Worm (Caenorhabditis elegans) whole organism, midembryonic: Measurements from ENCODE around the gene anoh-1.

Experiments used
- T22C8.4 ChIP-seq: fragments of 200-800 bp; sonication (Bioruptor generic); IDR thresholded peaks from 2 replicates; pipeline ENCODE4 v1.3.6; 2022; ENCODE audit warnings: missing genetic modification characterization, missing compliant biosample characterization
- cog-1 ChIP-seq: sonication (generic microtip); optimal IDR thresholded peaks from 2 replicates; lab custom pipeline; 2016; ENCODE audit warnings: missing genetic modification characterization, missing compliant biosample characterization
- flt-1 ChIP-seq: fragments of 200-800 bp; sonication (Bioruptor generic); IDR thresholded peaks from 2 replicates; pipeline ENCODE4 v1.3.6; 2022; ENCODE audit warnings: missing genetic modification characterization, missing compliant biosample characterization
- klf-2 ChIP-seq: fragments of 200-800 bp; sonication (Bioruptor generic); conservative IDR thresholded peaks from 2 replicates; pipeline ENCODE4 v1.3.6; 2022; ENCODE audit warnings: missing genetic modification reagents, missing genetic modification characterization, missing compliant biosample characterization
- med-1 ChIP-seq: sonication (generic microtip); optimal IDR thresholded peaks from 2 replicates; lab custom pipeline; 2017; ENCODE audit warnings: missing genetic modification characterization, mild to moderate bottlenecking, missing compliant biosample characterization, antibody characterized with exemption, missing genetic modification reagents; ENCODE audit not compliant: insufficient read depth
- ref-1 ChIP-seq: fragments of 200-800 bp; sonication (Bioruptor generic); conservative IDR thresholded peaks from 2 replicates; pipeline ENCODE4 v1.3.6; 2022; ENCODE audit warnings: missing genetic modification reagents, missing genetic modification characterization, missing compliant biosample characterization
- tab-1 ChIP-seq: fragments of 200-800 bp; sonication (Bioruptor generic); IDR thresholded peaks from 2 replicates; pipeline ENCODE4 v1.3.6; 2022; ENCODE audit warnings: missing genetic modification characterization, missing compliant biosample characterization
- ztf-23 ChIP-seq: fragments of 200-800 bp; sonication (Bioruptor generic); IDR thresholded peaks from 2 replicates; pipeline ENCODE4 v1.3.6; 2022; ENCODE audit warnings: missing genetic modification reagents, missing genetic modification characterization, missing compliant biosample characterization
- ztf-29 ChIP-seq: fragments of 200-800 bp; sonication (Bioruptor generic); IDR thresholded peaks from 2 replicates; pipeline ENCODE4 v1.3.6; 2022; ENCODE audit warnings: missing genetic modification reagents, missing genetic modification characterization, missing compliant biosample characterization

- TF ChIP-seq tab-1 (GFP tag; lab: Robert Waterston, UW): no peak
- no peak for TF ChIP-seq med-1 (GFP tag; lab: Kevin White, UChicago)
- TF ChIP-seq flt-1 (GFP tag; lab: Robert Waterston, UW): no peak
- no peak for TF ChIP-seq klf-2 (GFP tag; lab: Robert Waterston, UW)
- TF ChIP-seq ref-1 (GFP tag; lab: Robert Waterston, UW): no peak
- no peak for TF ChIP-seq ztf-29 (GFP tag; lab: Robert Waterston, UW)
- no peak for TF ChIP-seq cog-1 (tag; lab: Kevin White, UChicago)
- no peak for TF ChIP-seq T22C8.4 (GFP tag; lab: Robert Waterston, UW)
- TF ChIP-seq ztf-23 (GFP tag; lab: Robert Waterston, UW): no peak
Observed at ce11 chrIII:13262987-13263386, 16.6 kb downstream of the anoh-1 start, which contains the start of gene F56A8.4.
